Worm (Caenorhabditis elegans): ENCODE measurements around the gene acdh-13.

acdh-13 gene

DNA sequence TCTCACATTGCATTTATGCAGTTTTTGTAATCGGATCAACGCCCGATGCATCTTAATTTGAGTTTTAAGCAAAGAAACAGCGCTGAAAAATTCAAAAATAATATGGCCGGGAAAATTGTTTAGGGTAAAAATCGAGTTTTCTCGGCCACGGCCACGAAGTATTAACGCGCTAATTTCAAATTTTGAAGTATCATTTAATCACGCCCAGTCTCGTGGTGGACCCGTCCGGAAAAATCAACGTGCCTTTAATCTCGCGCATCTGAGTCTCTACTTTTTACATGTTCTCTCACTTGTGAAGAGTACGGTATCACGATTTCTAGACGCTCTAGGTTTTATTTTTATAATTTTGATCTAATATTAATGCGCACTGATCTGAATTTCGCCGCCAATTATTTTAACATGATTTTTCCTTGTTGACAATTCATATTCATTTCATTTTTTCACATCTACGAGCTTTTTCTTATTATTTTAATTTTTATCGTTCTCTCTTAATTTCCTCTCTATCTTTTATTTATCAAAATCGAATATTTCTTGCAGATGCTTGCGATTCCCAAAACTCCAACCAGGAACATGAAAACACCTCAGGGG, at the start of gene acdh-13, which contains the start of gene mesp-1 (continued):
- TF ChIP-seq ama-1 (optimal IDR thresholded peaks at IDR 0.05), result no peak
- peak; percentile 3 for TF ChIP-seq lin-13 (GFP tag; optimal IDR thresholded peaks at IDR 0.05)
- TF ChIP-seq swsn-7 (tag; optimal IDR thresholded peaks at IDR 0.05), result peak; percentile 43
- no peak for TF ChIP-seq aly-2 (tag; optimal IDR thresholded peaks at IDR 0.05)
- TF ChIP-seq fkh-10 (GFP tag; optimal IDR thresholded peaks at IDR 0.05), result no peak
- TF ChIP-seq xbp-1 (tag; optimal IDR thresholded peaks at IDR 0.05), result peak; percentile 35
- TF ChIP-seq ceh-63 (GFP tag; optimal IDR thresholded peaks at IDR 0.05), result no peak
- TF ChIP-seq nhr-237 (tag; optimal IDR thresholded peaks at IDR 0.05), result no peak
- TF ChIP-seq snu-23 (GFP tag; optimal IDR thresholded peaks at IDR 0.05), result peak; percentile 64
- no peak for TF ChIP-seq hlh-17 (GFP tag; optimal IDR thresholded peaks at IDR 0.05; ENCODE audit: borderline replicate concordance)
- TF ChIP-seq unc-98 (GFP tag; IDR thresholded peaks at IDR 0.05), result no peak

DNA sequence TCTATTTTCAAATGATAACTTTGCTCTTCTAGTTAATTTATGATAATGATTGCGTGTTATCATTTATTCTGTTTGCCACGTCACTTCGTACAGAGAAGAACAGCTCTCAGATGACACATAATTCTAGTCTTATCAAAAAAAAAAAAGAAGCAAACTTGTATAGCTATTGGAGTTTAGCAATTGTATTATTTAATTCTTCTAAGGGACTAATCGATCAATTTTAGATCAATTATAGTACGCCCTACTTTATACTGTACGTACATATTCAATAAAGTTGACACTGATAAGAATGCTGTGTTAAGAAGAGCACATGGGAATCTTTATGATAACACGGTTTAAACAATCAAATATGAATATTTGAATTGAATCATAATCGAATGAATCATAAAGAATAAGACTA, 43.6 kb upstream of the acdh-13 start:
- peak; percentile 92 for TF ChIP-seq elt-2 (tag; optimal IDR thresholded peaks at IDR 0.05)
- no peak for TF ChIP-seq ets-5 (GFP tag; IDR thresholded peaks at IDR 0.05)
- TF ChIP-seq pqm-1 (tag; optimal IDR thresholded peaks at IDR 0.05), result no peak
- TF ChIP-seq nhr-20 (tag; optimal IDR thresholded peaks at IDR 0.05), result peak; percentile 39
- TF ChIP-seq nhr-77 (tag; optimal IDR thresholded peaks at IDR 0.05), result no peak
- TF ChIP-seq irx-1 (tag; optimal IDR thresholded peaks at IDR 0.05), result no peak
- no peak for TF ChIP-seq dpl-1 (GFP tag; optimal IDR thresholded peaks at IDR 0.05)

DNA sequence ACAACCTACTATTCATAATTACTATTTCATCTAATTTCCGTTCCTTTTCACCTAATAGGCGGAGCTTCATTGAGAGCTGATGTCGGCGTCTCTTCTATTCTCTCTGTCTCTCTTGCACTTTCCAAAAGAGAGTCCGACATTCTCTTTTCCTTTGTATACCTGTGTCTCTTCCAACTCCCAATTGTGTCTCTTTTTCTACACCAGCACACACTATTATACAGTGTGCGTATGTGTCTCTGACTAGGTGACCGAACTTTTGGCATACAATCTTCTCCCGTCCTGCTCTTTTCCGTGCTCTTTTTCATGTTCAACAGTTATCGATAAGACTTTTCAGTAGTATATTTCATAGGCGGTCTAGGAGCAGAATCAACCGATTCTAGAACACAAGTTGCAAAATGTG, 41.6 kb upstream of the acdh-13 start:
- TF ChIP-seq unc-98 (GFP tag; IDR thresholded peaks at IDR 0.05) (no peak), Y116A8C.19 (tag; optimal IDR thresholded peaks at IDR 0.05; ENCODE audit: borderline replicate concordance) (no peak), elt-2 (tag; optimal IDR thresholded peaks at IDR 0.05) (peak; percentile 33), lin-14 (GFP tag; optimal IDR thresholded peaks at IDR 0.05) (peak; percentile 35), nhr-11 (tag; optimal IDR thresholded peaks at IDR 0.05) (no peak), nhr-84 (tag; optimal IDR thresholded peaks at IDR 0.05) (no peak), ama-1 (optimal IDR thresholded peaks at IDR 0.05) (no peak), nhr-20 (tag; optimal IDR thresholded peaks at IDR 0.05) (peak; percentile 5), fkh-10 (GFP tag; optimal IDR thresholded peaks at IDR 0.05) (no peak)

DNA sequence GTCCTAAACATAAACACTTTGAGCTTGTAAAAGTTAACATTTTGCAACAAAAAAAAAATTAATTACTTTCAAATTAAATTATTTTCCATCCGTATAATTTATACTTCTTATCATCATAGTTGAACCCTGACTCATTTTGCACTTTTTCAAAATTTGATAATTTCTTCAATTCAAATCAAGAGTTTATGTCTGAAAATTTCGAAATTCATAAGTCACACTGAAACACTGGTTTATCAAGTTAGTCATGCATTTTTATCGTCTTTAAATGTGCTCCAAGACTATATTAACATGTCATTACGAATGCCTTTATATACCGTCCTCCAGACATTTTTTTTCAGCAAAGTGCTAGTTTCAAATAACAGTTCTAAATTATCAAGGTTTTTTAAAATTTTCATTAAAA, 41.0 kb upstream of the acdh-13 start:
- peak; percentile 38 for TF ChIP-seq elt-2 (tag; optimal IDR thresholded peaks at IDR 0.05)
- no peak for TF ChIP-seq nhr-237 (tag; optimal IDR thresholded peaks at IDR 0.05)

ce11 chrIV:8538659-8539173, 40.1 kb upstream of the acdh-13 start, which contains the start of gene hyl-1:
hyl-1 (plus strand) TSS chrIV:8539123.
- TF ChIP-seq ztf-11 (tag; optimal IDR thresholded peaks at IDR 0.05) (no peak), hlh-17 (GFP tag; optimal IDR thresholded peaks at IDR 0.05; ENCODE audit: borderline replicate concordance) (no peak), efl-3 (GFP tag; optimal IDR thresholded peaks at IDR 0.05) (no peak), dpl-1 (GFP tag; optimal IDR thresholded peaks at IDR 0.05) (no peak), lir-3 (tag; optimal IDR thresholded peaks at IDR 0.05; ENCODE audit: poor library complexity) (no peak), egl-27 (tag; optimal IDR thresholded peaks at IDR 0.05) (no peak), isw-1 (GFP tag; IDR thresholded peaks at IDR 0.05) (no peak), ces-1 (GFP tag; optimal IDR thresholded peaks at IDR 0.05) (no peak), ets-5 (GFP tag; IDR thresholded peaks at IDR 0.05) (no peak), xbp-1 (tag; optimal IDR thresholded peaks at IDR 0.05) (no peak), irx-1 (tag; optimal IDR thresholded peaks at IDR 0.05) (no peak), nhr-47 (tag; optimal IDR thresholded peaks at IDR 0.05) (no peak), mep-1 (tag; optimal IDR thresholded peaks at IDR 0.05) (no peak), fkh-8 (tag; optimal IDR thresholded peaks at IDR 0.05) (no peak)

All from whole organism, L1 larva.